Worm (Caenorhabditis elegans): Measurements from ENCODE around the gene C06A1.6.

- no peak for TF ChIP-seq him-1 (tag; optimal IDR thresholded peaks at IDR 0.05)
- TF ChIP-seq W03F9.2 (tag; optimal IDR thresholded peaks at IDR 0.05), result no peak
- TF ChIP-seq dao-5 (tag; optimal IDR thresholded peaks at IDR 0.05), result no peak
These were observed 34.5 kb upstream of the C06A1.6 start, which contains the start of gene C14A4.9 for ce11 chrII:10598970-10599369.
